Fruit fly (Drosophila melanogaster): ENCODE data around the gene RPA3.

The RPA3 gene

DNA sequence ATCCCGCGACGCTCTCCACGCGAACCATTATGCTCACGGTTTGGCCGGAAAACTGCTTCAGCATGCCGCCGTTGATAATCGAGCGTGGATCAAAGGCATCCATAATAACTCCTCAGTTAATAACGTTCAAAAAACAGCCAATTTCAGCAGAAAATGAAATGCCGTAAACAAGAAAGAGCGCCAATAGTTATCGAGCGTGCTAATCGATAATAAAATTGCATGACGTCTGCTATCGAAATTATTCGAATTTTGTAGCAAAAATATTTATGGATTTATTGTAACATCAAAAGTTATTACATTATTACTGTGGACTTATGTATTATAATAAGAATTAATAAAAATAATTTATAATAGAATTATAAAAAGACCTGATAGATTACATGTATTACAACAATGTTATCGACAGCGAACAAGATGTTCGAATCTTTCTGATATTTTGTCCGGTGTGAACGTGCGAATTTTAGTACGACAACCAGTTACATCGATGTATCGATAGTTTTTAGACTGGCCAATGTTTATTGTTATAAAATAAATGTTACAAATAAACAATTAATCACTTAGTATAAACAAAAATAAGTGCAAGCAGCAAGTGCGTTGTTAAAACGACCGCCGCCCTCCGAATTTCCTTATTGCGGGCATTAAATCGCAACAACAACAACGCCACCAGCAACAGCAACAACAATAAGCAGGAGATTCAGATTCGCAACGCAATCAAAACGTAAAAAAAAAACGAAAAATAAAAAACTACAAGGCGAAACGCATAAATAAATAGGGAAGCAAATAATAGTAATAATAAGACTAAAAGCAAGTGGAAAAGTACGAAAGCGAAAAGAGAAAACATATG, at the start of gene RPA3, which contains the start of gene Met:
Gene RPA3, minus strand, starts transcription at position 189 of the 844 bp plus-strand sequence.
Gene Met, plus strand, starts transcription at position 473 of the 844 bp plus-strand sequence.
- TF ChIP-seq Dll (optimal IDR thresholded peaks at IDR 0.05) (no peak), CG8478 (optimal IDR thresholded peaks at IDR 0.05) (no peak), usp (GFP tag; optimal IDR thresholded peaks at IDR 0.05) (no peak), pan (optimal IDR thresholded peaks at IDR 0.05) (no peak), EcR (GFP tag; optimal IDR thresholded peaks at IDR 0.05) (no peak), psq (optimal IDR thresholded peaks at IDR 0.05) (no peak)

DNA sequence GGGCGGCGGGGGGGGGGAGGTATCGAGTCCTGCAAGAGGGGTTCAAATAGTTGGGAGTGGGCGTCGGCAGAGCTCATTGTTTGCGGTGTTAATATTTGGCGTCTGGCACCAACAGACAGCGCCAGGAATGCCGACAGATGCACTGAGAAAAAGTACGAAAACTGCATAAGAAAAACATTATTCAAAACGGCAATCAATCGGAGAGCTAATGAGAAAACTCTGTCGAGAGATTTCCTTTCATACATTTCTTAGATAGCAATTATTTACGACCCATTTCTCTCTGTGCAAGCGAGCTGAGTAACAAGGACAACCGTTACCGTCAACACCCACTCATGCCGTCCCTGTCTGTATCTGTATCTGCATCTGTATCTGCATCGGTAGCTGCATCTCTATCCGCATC, 48.4 kb upstream of the RPA3 start:
- no peak for TF ChIP-seq usp (GFP tag; optimal IDR thresholded peaks at IDR 0.05)
- TF ChIP-seq CG8478 (optimal IDR thresholded peaks at IDR 0.05) = no peak
- TF ChIP-seq psq (optimal IDR thresholded peaks at IDR 0.05) = no peak
- no peak for TF ChIP-seq Dll (optimal IDR thresholded peaks at IDR 0.05)
- TF ChIP-seq EcR (GFP tag; optimal IDR thresholded peaks at IDR 0.05) = no peak
- TF ChIP-seq pan (optimal IDR thresholded peaks at IDR 0.05) = no peak

DNA sequence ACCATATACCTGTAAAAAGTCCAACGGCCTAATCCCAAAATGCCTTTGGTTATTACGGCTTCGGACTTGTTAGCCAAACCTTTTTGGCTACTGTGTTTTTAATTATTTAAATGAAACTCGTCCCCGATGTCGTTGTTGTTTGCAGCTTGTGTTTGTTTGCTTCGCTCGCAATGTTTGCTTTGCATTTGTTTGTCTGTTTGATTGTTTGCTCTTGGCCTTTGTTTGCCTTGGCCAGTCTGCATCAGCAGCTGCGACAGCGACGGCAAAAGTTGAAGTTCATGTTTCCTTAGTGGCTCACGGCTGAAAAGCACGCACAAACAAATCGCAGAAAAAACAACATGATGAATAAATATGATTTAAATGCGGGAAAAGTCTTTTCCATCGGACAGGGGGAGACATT, 44.8 kb upstream of the RPA3 start:
- no peak for TF ChIP-seq Dll (optimal IDR thresholded peaks at IDR 0.05)
- no peak for TF ChIP-seq EcR (GFP tag; optimal IDR thresholded peaks at IDR 0.05)
- TF ChIP-seq CG8478 (optimal IDR thresholded peaks at IDR 0.05) = no peak
- TF ChIP-seq usp (GFP tag; optimal IDR thresholded peaks at IDR 0.05) = no peak
- no peak for TF ChIP-seq psq (optimal IDR thresholded peaks at IDR 0.05)
- no peak for TF ChIP-seq pan (optimal IDR thresholded peaks at IDR 0.05)

DNA sequence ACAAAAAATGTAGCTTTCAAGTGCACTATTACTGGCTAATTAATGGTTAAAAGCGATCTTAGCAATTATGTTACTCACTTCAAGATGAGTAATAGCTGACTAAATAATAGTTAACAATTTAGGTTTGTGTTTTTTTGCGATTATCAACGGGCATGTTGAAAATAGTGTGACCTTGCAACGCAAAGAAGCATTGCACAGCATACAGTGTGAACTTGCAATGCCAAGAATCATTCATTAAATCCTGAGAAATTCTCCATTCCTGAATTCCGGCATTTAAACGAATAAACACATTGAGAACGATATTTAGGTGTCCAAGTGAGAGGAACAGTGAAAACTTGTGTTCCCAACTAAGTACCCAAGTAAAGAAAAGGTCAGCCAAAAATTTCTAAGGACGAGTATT, 44.0 kb upstream of the RPA3 start:
- TF ChIP-seq EcR (GFP tag; optimal IDR thresholded peaks at IDR 0.05) = no peak
- no peak for TF ChIP-seq Dll (optimal IDR thresholded peaks at IDR 0.05)

DNA sequence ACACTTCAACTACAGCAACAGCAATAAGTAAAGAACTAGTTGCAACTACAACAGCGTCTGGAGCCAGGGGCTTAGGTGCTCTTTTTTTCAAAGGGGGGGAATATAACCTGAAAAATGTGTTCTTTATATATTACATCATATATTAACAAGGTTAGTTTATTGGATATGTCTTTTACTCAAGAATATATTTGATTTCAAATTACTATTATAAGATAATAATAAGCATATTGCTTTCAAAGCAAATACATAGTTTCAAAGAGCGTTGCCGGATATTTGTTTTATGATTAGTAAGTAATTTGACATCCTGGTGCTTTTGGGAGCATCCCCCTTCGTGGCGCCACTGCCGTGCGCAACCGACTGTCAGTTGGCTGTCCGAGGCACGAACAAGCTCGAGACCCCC, 43.4 kb upstream of the RPA3 start:
- TF ChIP-seq usp (GFP tag; optimal IDR thresholded peaks at IDR 0.05) = no peak
- no peak for TF ChIP-seq EcR (GFP tag; optimal IDR thresholded peaks at IDR 0.05)
- TF ChIP-seq CG8478 (optimal IDR thresholded peaks at IDR 0.05) = no peak
- TF ChIP-seq psq (optimal IDR thresholded peaks at IDR 0.05) = no peak

DNA sequence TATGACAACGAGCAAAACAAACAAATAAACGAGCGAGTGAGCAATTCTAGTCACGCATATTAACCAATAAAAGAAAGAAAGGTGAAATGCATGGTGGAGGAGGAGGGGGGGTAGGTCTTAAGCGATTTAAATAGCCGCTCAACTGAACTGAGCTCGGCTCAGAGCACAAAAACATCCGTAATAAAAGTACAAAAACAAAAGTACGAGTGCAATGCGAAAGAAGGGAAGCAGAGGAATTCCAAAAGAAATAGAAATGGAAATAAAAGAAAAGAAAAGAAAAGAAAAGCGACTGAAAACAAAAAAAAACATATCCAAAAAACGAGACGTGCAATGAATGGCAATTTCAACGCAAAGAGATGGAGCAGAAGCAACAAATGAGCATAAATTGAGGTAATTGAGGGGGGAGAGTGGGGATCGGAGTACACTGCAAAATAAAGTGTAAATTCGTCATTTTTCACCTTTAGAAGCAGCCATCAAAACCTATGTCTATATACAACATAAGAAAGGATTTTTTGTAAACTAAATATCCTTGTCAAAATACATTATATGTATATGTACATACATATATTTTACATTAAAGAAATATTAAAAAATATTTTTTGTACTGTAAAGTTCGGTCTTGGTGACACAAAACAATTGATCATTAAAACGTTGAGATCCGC, 42.7 kb upstream of the RPA3 start:
- TF ChIP-seq CG8478 (optimal IDR thresholded peaks at IDR 0.05) (no peak), pan (optimal IDR thresholded peaks at IDR 0.05) (no peak), Dll (optimal IDR thresholded peaks at IDR 0.05) (no peak), psq (optimal IDR thresholded peaks at IDR 0.05) (no peak)

DNA sequence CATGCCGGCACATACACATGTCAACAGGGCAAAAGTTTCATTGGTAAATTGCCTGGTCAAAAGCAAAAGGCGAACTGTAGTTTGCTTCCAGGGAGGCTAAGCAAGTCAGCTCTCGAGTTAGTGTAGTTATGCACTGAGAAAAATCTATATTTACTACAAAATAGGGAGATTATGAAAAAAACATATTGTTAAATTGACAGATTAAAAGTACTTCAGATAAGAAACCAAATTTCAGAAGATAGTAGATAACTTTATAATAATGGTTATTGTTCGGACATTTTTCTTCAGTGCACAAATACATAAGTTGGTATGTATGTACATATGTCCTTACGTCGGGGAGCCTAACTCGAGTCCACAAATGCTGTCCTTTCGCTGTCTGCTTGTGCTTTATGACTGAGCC, 41.5 kb upstream of the RPA3 start:
- TF ChIP-seq Dll (optimal IDR thresholded peaks at IDR 0.05) (no peak), usp (GFP tag; optimal IDR thresholded peaks at IDR 0.05) (no peak), pan (optimal IDR thresholded peaks at IDR 0.05) (no peak), psq (optimal IDR thresholded peaks at IDR 0.05) (no peak), EcR (GFP tag; optimal IDR thresholded peaks at IDR 0.05) (no peak), CG8478 (optimal IDR thresholded peaks at IDR 0.05) (no peak)

DNA sequence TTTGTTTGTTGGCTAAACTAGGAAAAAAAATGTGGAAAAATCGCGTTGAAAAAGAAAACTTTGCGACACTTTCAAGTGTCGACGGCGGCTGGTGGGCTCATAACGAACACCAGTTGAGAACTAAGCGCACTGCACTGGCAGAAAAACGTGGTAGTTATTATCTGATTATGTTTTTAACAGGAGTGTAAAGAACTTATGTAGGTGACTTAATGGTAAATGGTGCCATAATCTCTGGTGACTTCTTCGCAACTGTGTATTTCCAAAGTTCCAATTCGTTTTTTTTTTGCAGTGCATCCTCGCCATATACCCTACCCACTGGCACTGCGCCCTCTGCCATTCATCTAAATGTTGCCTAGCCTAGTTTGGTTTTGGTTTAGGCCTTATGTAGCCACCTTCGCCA, 37.4 kb upstream of the RPA3 start:
- TF ChIP-seq psq (optimal IDR thresholded peaks at IDR 0.05) (no peak), Dll (optimal IDR thresholded peaks at IDR 0.05) (no peak), usp (GFP tag; optimal IDR thresholded peaks at IDR 0.05) (no peak), pan (optimal IDR thresholded peaks at IDR 0.05) (no peak), CG8478 (optimal IDR thresholded peaks at IDR 0.05) (no peak), EcR (GFP tag; optimal IDR thresholded peaks at IDR 0.05) (no peak)

DNA sequence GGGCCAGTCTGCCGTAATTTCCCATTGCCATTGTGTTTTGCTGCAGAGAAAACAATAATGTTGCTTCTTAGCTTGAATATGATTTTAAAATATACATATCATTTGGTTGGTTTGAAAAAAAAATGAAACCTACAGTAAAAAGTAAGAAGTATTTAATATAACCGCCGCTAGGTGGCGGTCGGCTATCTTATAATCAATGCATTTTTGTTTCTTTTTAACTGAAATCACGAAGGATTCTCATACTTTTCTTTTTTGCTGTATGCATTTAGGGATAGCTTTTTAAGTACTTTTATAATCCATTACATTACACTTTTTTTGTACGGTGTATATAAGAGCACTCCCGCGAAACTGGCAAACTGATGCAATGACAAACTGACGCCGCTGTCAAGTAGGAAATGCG, 35.8 kb upstream of the RPA3 start:
- TF ChIP-seq Dll (optimal IDR thresholded peaks at IDR 0.05) = no peak

DNA sequence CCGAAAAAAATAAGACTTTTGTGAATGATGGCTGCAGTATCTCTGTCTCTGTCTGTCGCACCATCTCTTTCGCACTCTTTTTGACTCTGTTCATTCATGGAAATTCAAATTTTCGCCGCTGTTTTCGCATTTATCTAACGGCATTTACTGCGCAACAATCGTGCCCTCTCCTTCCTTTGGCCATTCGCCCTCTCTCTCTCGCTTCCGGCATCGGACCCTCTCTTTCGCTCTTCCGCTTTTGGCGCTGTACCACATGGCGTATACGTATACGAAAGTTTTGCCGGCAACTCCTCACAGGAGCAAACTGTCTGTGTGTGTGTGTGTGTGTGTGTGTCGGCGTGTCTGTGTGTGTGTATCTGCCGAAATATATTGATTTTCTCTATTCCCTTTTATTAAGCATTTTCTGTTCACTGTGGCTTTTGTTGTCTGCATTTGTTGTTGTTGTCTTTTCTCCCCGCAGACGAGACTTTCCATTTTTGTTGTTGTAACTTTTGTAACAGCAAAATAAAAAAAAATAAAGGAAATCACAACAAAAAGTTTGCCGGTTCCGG, 29.0 kb upstream of the RPA3 start:
- TF ChIP-seq EcR (GFP tag; optimal IDR thresholded peaks at IDR 0.05) = no peak

DNA sequence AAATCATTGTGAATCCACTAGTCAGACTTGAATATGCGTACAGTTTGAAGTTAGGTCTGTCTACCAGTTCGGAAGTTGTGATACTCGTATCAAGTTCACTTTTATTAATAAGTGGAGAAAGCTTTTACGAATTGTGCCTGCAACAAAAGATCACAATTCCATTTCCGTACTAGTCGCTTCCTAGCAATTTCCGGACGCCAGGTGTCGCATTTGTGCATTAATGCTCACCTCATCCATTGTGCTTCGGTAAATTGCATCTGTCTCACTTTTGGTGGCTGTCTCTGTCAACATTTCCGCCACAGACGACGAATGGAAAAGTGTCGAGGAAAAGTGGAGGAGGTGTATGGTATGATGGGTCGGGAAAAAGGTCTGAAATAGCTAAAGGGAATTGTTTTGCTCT, 27.6 kb upstream of the RPA3 start:
- TF ChIP-seq CG8478 (optimal IDR thresholded peaks at IDR 0.05) (no peak), Dll (optimal IDR thresholded peaks at IDR 0.05) (no peak), pan (optimal IDR thresholded peaks at IDR 0.05) (no peak), psq (optimal IDR thresholded peaks at IDR 0.05) (no peak), EcR (GFP tag; optimal IDR thresholded peaks at IDR 0.05) (no peak), usp (GFP tag; optimal IDR thresholded peaks at IDR 0.05) (no peak)

DNA sequence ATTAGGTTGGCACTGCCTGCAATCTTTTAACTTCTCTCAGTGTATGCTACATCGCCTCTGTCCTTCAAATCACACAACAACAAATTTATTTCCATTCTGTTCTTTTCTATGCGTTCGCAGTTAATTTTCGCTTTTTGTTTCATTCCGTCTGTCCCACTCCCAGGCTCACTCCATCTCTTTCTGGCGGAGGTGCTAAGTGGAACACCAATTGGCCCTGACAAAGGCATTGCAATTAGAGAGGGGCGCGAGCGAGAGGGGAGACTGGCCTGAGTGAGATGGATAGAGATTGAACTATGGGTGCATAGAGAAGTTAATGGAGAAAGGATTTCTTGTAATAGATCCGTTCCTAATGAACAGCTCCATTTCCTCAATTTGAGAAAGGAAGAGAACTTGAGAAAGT, 24.8 kb upstream of the RPA3 start:
- no peak for TF ChIP-seq pan (optimal IDR thresholded peaks at IDR 0.05)

DNA sequence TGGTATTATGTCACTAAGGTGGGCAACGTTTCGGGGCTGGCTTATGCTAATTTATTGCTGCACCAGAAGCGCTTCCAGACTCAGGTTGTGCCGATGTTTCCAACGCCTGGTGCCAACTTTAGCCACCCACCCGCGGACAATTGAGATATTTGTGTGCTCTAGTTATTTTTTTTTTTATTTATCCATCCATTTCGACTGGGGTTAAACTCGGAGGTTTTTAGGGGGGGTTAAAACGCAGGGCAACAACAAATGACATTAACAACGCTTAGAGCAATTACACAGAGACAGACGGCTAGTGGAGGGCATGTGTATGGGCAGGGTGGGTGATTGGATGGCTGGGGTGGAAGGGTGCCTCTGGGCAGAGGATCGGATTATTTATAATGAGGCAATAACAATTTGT, 16.1 kb upstream of the RPA3 start:
- TF ChIP-seq psq (optimal IDR thresholded peaks at IDR 0.05) (no peak), usp (GFP tag; optimal IDR thresholded peaks at IDR 0.05) (no peak), EcR (GFP tag; optimal IDR thresholded peaks at IDR 0.05) (no peak), Dll (optimal IDR thresholded peaks at IDR 0.05) (no peak), CG8478 (optimal IDR thresholded peaks at IDR 0.05) (no peak), pan (optimal IDR thresholded peaks at IDR 0.05) (no peak)
